Worm (Caenorhabditis elegans): Measurements from ENCODE around the gene F22E12.3.

DNA sequence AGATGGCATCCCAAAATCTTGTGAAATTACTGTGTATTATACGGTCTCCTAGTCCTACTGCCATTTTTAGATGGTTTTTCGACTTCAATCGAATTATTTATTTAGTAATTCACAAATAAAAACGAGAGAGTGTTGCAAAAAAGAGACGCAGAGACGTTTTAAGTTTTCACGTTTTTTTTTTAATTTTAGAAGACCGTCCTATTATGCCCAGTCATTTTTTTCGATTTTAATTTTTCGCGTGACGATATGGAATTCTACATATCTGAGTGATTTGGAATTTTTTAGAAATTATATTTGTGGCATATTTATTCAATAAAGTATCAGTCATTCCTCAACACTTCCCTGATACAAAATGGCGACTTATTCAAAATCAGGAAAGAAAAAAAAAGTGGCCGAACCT lies 33.6 kb upstream of the F22E12.3 start, which contains the start of gene C35A5.4:
- no peak for TF ChIP-seq klf-2 (GFP tag; conservative IDR thresholded peaks at IDR 0.05)
- no peak for TF ChIP-seq med-1 (GFP tag; optimal IDR thresholded peaks at IDR 0.05; ENCODE audit: insufficient read depth)
- no peak for TF ChIP-seq T22C8.4 (GFP tag; IDR thresholded peaks at IDR 0.05)
- TF ChIP-seq tab-1 (GFP tag; IDR thresholded peaks at IDR 0.05): no peak
- TF ChIP-seq cog-1 (tag; optimal IDR thresholded peaks at IDR 0.05): no peak
- TF ChIP-seq ztf-29 (GFP tag; IDR thresholded peaks at IDR 0.05): no peak
- TF ChIP-seq flt-1 (GFP tag; IDR thresholded peaks at IDR 0.05): no peak
- no peak for TF ChIP-seq ztf-23 (GFP tag; IDR thresholded peaks at IDR 0.05)
- TF ChIP-seq ref-1 (GFP tag; conservative IDR thresholded peaks at IDR 0.05): no peak

Measured in whole organism, midembryonic.